Worm (Caenorhabditis elegans) whole organism, L1 larva: ENCODE measurements around the gene F54D12.8.

Experiments used
- C04F5.9 ChIP-seq: sonication (generic microtip); optimal IDR thresholded peaks from 2 replicates; lab custom pipeline; 2016; ENCODE audit warnings: missing genetic modification characterization, missing compliant biosample characterization
- C16A3.4 ChIP-seq: fragments of 150-350 bp; optimal IDR thresholded peaks from 2 replicates; lab custom pipeline; 2014; ENCODE audit warnings: missing biosample characterization, missing genetic modification characterization
- blmp-1 ChIP-seq: fragments of 150-350 bp; optimal IDR thresholded peaks from 2 replicates; lab custom pipeline; 2014; ENCODE audit warnings: missing biosample characterization, missing genetic modification characterization
- ceh-63 ChIP-seq: fragments of 200-800 bp; sonication (Bioruptor generic); optimal IDR thresholded peaks from 2 replicates; lab custom pipeline; 2018; ENCODE audit warnings: mild to moderate bottlenecking, missing genetic modification characterization, missing compliant biosample characterization
- ceh-8 ChIP-seq: fragments of 200-800 bp; sonication (Bioruptor generic); optimal IDR thresholded peaks from 2 replicates; lab custom pipeline; 2018; ENCODE audit warnings: mild to moderate bottlenecking, missing genetic modification characterization, moderate library complexity, missing compliant biosample characterization
- ceh-82 ChIP-seq, 3 experiments: fragments of 150-350 bp in 1 of 3; sonication (generic microtip) in 2 of 3; optimal IDR thresholded peaks; 2 replicates each; lab custom pipeline; 2014 to 2017; ENCODE audit warnings: missing biosample characterization in 3 of 3, missing genetic modification characterization in 3 of 3
- dpl-1 ChIP-seq, 3 experiments: fragments of 150-350 bp in 2 of 3; sonication (generic microtip) in 1 of 3; optimal IDR thresholded peaks; 2 replicates each; lab custom pipeline; 2014 to 2017; ENCODE audit warnings: missing biosample characterization in 3 of 3, missing genetic modification characterization in 3 of 3, missing genetic modification reagents in 3 of 3
- dsc-1 ChIP-seq: sonication (generic microtip); optimal IDR thresholded peaks from 2 replicates; lab custom pipeline; 2016; ENCODE audit warnings: mild to moderate bottlenecking, missing genetic modification characterization, missing compliant biosample characterization
- efl-1 ChIP-seq, 4 experiments: fragments of 150-350 bp; optimal IDR thresholded peaks in 3 of 4; peaks in 1 of 4; 1 replicate in 1 of 4; 2 replicates in 3 of 4; lab custom pipeline; 2014; ENCODE audit warnings: missing biosample characterization in 2 of 4, missing genetic modification characterization in 2 of 4, missing genetic modification reagents in 2 of 4
- efl-3 ChIP-seq: fragments of 200-800 bp; sonication (Bioruptor generic); optimal IDR thresholded peaks from 2 replicates; lab custom pipeline; 2018; ENCODE audit warnings: mild to moderate bottlenecking, missing genetic modification characterization, missing compliant biosample characterization
- egl-13 ChIP-seq: sonication (generic microtip); optimal IDR thresholded peaks from 2 replicates; lab custom pipeline; 2016; ENCODE audit warnings: missing genotype, missing genetic modification reagents, missing genetic modification characterization, missing compliant biosample characterization
- elt-2 ChIP-seq: sonication (generic microtip); optimal IDR thresholded peaks from 2 replicates; lab custom pipeline; 2016; ENCODE audit warnings: missing genetic modification characterization, mild to moderate bottlenecking, inconsistent platforms, missing compliant biosample characterization, missing genetic modification reagents
- elt-3 ChIP-seq, 6 experiments: fragments of 150-350 bp in 1 of 6; sonication (generic microtip); optimal IDR thresholded peaks; 2 replicates each; lab custom pipeline; 2017 to 2018; ENCODE audit warnings: missing biosample characterization in 6 of 6, missing genetic modification characterization in 6 of 6, inconsistent platforms in 1 of 6
- fkh-10 ChIP-seq: sonication (generic microtip); optimal IDR thresholded peaks from 2 replicates; lab custom pipeline; 2017; ENCODE audit warnings: missing biosample characterization, missing genetic modification reagents, missing genetic modification characterization
- fkh-4 ChIP-seq: sonication (generic microtip); optimal IDR thresholded peaks from 2 replicates; lab custom pipeline; 2016; ENCODE audit warnings: missing compliant biosample characterization, missing genetic modification characterization, borderline replicate concordance
- fkh-8 ChIP-seq: sonication (generic microtip); optimal IDR thresholded peaks from 2 replicates; lab custom pipeline; 2016; ENCODE audit warnings: mild to moderate bottlenecking, missing genetic modification characterization, missing compliant biosample characterization
- fos-1 ChIP-seq: fragments of 150-350 bp; optimal IDR thresholded peaks from 2 replicates; lab custom pipeline; 2014; ENCODE audit warnings: missing biosample characterization, missing genetic modification characterization
- grh-1 ChIP-seq: fragments of 200-800 bp; sonication (Bioruptor generic); IDR thresholded peaks from 2 replicates; pipeline ENCODE4 v1.3.6; 2022; ENCODE audit warnings: missing genetic modification reagents, missing genetic modification characterization, missing compliant biosample characterization
- isw-1 ChIP-seq: fragments of 200-800 bp; sonication (Bioruptor generic); IDR thresholded peaks from 2 replicates; pipeline ENCODE4 v1.3.6; 2022; ENCODE audit warnings: missing genetic modification characterization, missing compliant biosample characterization
- lin-13 ChIP-seq: fragments of 150-350 bp; optimal IDR thresholded peaks from 2 replicates; lab custom pipeline; 2014; ENCODE audit warnings: missing biosample characterization, missing genetic modification reagents, missing genetic modification characterization
- lin-15B ChIP-seq: fragments of 150-350 bp; sonication (generic microtip); optimal IDR thresholded peaks from 3 replicates; lab custom pipeline; 2014; ENCODE audit warnings: missing biosample characterization, missing genetic modification characterization
- lin-35 ChIP-seq, 2 experiments: fragments of 150-350 bp; optimal IDR thresholded peaks; 2 replicates each; lab custom pipeline; 2014; ENCODE audit warnings: missing biosample characterization in 2 of 2, missing genetic modification characterization in 2 of 2, missing genetic modification reagents in 2 of 2
- lin-39 ChIP-seq: fragments of 150-350 bp; optimal IDR thresholded peaks from 2 replicates; lab custom pipeline; 2014; ENCODE audit warnings: missing biosample characterization, missing genetic modification reagents, missing genetic modification characterization
- mdl-1 ChIP-seq, 2 experiments: fragments of 150-350 bp; optimal IDR thresholded peaks; 2 replicates each; lab custom pipeline; 2014 to 2017; ENCODE audit warnings: missing biosample characterization in 2 of 2, missing genetic modification characterization in 2 of 2, inconsistent platforms in 1 of 2
- mep-1 ChIP-seq: fragments of 150-350 bp; optimal IDR thresholded peaks from 2 replicates; lab custom pipeline; 2014; ENCODE audit warnings: missing biosample characterization, missing genetic modification characterization
- nhr-11 ChIP-seq: fragments of 150-350 bp; optimal IDR thresholded peaks from 2 replicates; lab custom pipeline; 2014; ENCODE audit warnings: missing biosample characterization, missing genetic modification characterization
- nhr-12 ChIP-seq: sonication (generic microtip); optimal IDR thresholded peaks from 2 replicates; lab custom pipeline; 2017; ENCODE audit warnings: missing biosample characterization, missing genetic modification characterization
- nhr-19 ChIP-seq: fragments of 200-800 bp; sonication (Bioruptor generic); conservative IDR thresholded peaks from 2 replicates; pipeline ENCODE4 v1.3.6; 2022; ENCODE audit warnings: missing genetic modification characterization, missing compliant biosample characterization
- nhr-20 ChIP-seq: sonication (generic microtip); optimal IDR thresholded peaks from 2 replicates; lab custom pipeline; 2016; ENCODE audit warnings: mild to moderate bottlenecking, missing genetic modification characterization, missing compliant biosample characterization
- nhr-47 ChIP-seq: sonication (generic microtip); optimal IDR thresholded peaks from 2 replicates; lab custom pipeline; 2016; ENCODE audit warnings: mild to moderate bottlenecking, missing genetic modification characterization, moderate library complexity, missing compliant biosample characterization
- nhr-71 ChIP-seq: sonication (generic microtip); optimal IDR thresholded peaks from 2 replicates; lab custom pipeline; 2016; ENCODE audit warnings: mild to moderate bottlenecking, missing genetic modification characterization, moderate library complexity, missing compliant biosample characterization
- nhr-77 ChIP-seq: fragments of 150-350 bp; optimal IDR thresholded peaks from 2 replicates; lab custom pipeline; 2014; ENCODE audit warnings: missing biosample characterization, missing genetic modification characterization
- nhr-85 ChIP-seq: sonication (generic microtip); peaks from one replicate; lab custom pipeline; 2016; ENCODE audit warnings: missing genetic modification characterization, inconsistent platforms, missing compliant biosample characterization
- nhr-90 ChIP-seq: sonication (generic microtip); optimal IDR thresholded peaks from 2 replicates; lab custom pipeline; 2016; ENCODE audit warnings: mild to moderate bottlenecking, missing genetic modification characterization, missing compliant biosample characterization; ENCODE audit not compliant: poor library complexity
- pag-3 ChIP-seq: sonication (generic microtip); optimal IDR thresholded peaks from 2 replicates; lab custom pipeline; 2017; ENCODE audit warnings: missing genetic modification characterization, mild to moderate bottlenecking, missing compliant biosample characterization, antibody characterized with exemption, borderline replicate concordance; ENCODE audit not compliant: insufficient read depth
- pax-3 ChIP-seq: fragments of 200-800 bp; sonication (Bioruptor generic); optimal IDR thresholded peaks from 2 replicates; lab custom pipeline; 2018; ENCODE audit warnings: mild to moderate bottlenecking, missing genetic modification characterization, moderate library complexity, missing compliant biosample characterization
- rnt-1 ChIP-seq: sonication (generic microtip); optimal IDR thresholded peaks from 2 replicates; lab custom pipeline; 2016; ENCODE audit warnings: mild to moderate bottlenecking, missing genetic modification characterization, moderate library complexity, missing compliant biosample characterization
- skn-1 ChIP-seq: fragments of 150-350 bp; optimal IDR thresholded peaks from 2 replicates; lab custom pipeline; 2014; ENCODE audit warnings: missing biosample characterization, missing genetic modification characterization
- sox-4 ChIP-seq: sonication (generic microtip); optimal IDR thresholded peaks from 2 replicates; lab custom pipeline; 2016; ENCODE audit warnings: missing genetic modification characterization, missing compliant biosample characterization
- sptf-1 ChIP-seq: fragments of 150-350 bp; optimal IDR thresholded peaks from 2 replicates; lab custom pipeline; 2014; ENCODE audit warnings: missing biosample characterization, missing genetic modification characterization
- sup-37 ChIP-seq: fragments of 200-800 bp; sonication (Bioruptor generic); optimal IDR thresholded peaks from 2 replicates; lab custom pipeline; 2018; ENCODE audit warnings: mild to moderate bottlenecking, missing genetic modification characterization, missing compliant biosample characterization
- swsn-7 ChIP-seq: sonication (generic microtip); optimal IDR thresholded peaks from 2 replicates; lab custom pipeline; 2016; ENCODE audit warnings: missing genetic modification characterization, missing compliant biosample characterization
- tbx-2 ChIP-seq: sonication (generic microtip); optimal IDR thresholded peaks from 2 replicates; lab custom pipeline; 2016; ENCODE audit warnings: missing genetic modification characterization, missing compliant biosample characterization
- unc-130 ChIP-seq: fragments of 150-350 bp; optimal IDR thresholded peaks from 2 replicates; lab custom pipeline; 2017; ENCODE audit warnings: missing biosample characterization, missing genetic modification characterization, inconsistent platforms
- unc-86 ChIP-seq: sonication (generic microtip); optimal IDR thresholded peaks from 2 replicates; lab custom pipeline; 2016; ENCODE audit warnings: missing genetic modification characterization, missing compliant biosample characterization
- xbp-1 ChIP-seq: sonication (generic microtip); optimal IDR thresholded peaks from 2 replicates; lab custom pipeline; 2016; ENCODE audit warnings: missing genetic modification characterization, missing compliant biosample characterization
- zag-1 ChIP-seq: fragments of 150-350 bp; optimal IDR thresholded peaks from 2 replicates; lab custom pipeline; 2014; ENCODE audit warnings: missing biosample characterization, missing genetic modification characterization
- ztf-11 ChIP-seq, 2 experiments: sonication (generic microtip); optimal IDR thresholded peaks; 2 replicates each; lab custom pipeline; 2016 to 2017; ENCODE audit warnings: missing genetic modification characterization in 2 of 2, missing biosample characterization in 1 of 2, missing compliant biosample characterization in 1 of 2

The F54D12.8 gene

ce11 chrII:1403056-1403455 is 5.2 kb upstream of the F54D12.8 start, which contains the start of the genes Y51H7C.41 and cogc-4:
Gene Y51H7C.41, plus strand, starts transcription at chrII:1403321.
Gene cogc-4, plus strand, starts transcription at chrII:1403441.
- no peak for TF ChIP-seq C16A3.4 (tag; lab: Kevin White, UChicago)
- no peak for TF ChIP-seq mep-1 (tag; lab: Kevin White, UChicago)
- no peak for TF ChIP-seq fkh-4 (tag; lab: Kevin White, UChicago)
- TF ChIP-seq efl-1 (optimal IDR thresholded peaks at IDR 0.05; lab: Kevin White, UChicago) = no peak
- TF ChIP-seq efl-1 (GFP tag; optimal IDR thresholded peaks at IDR 0.05 in 1 of 2; lab: Kevin White, UChicago) = peak in 1 of 2 experiments; percentile 90
- no peak for TF ChIP-seq fkh-10 (GFP tag; lab: Kevin White, UChicago)
- TF ChIP-seq dpl-1 (GFP tag; optimal IDR thresholded peaks at IDR 0.05; lab: Kevin White, UChicago) = peak in 1 of 3 experiments; percentile 19

ce11 chrII:1402167-1402619 is 4.4 kb upstream of the F54D12.8 start, which contains the start of gene Y51H7C.7:
Gene Y51H7C.7, plus strand, starts transcription at chrII:1402569.
- TF ChIP-seq ceh-63 (GFP tag; lab: Kevin White, UChicago) (no peak), nhr-47 (tag; lab: Kevin White, UChicago) (peak; percentile 85), nhr-85 (tag; lab: Kevin White, UChicago) (no peak), nhr-19 (GFP tag; lab: Robert Waterston, UW) (peak; percentile 65), zag-1 (tag; lab: Kevin White, UChicago) (no peak), swsn-7 (tag; lab: Kevin White, UChicago) (peak; percentile 71), fkh-4 (tag; lab: Kevin White, UChicago) (peak; percentile 7), sup-37 (GFP tag; lab: Kevin White, UChicago) (no peak), C16A3.4 (tag; lab: Kevin White, UChicago) (peak; percentile 27), blmp-1 (tag; lab: Kevin White, UChicago) (no peak), lin-39 (tag; lab: Kevin White, UChicago) (peak; percentile 76), pag-3 (tag; lab: Kevin White, UChicago) (no peak), nhr-12 (no peak), isw-1 (GFP tag; lab: Robert Waterston, UW) (peak; percentile 56), dsc-1 (peak; percentile 76), lin-15B (peak; percentile 45), unc-130 (peak; percentile 58), lin-35 (GFP tag; optimal IDR thresholded peaks at IDR 0.05; lab: Kevin White, UChicago) (peak; percentile 37 to 66), xbp-1 (peak; percentile 69), pax-3 (no peak), fkh-10 (GFP tag; lab: Kevin White, UChicago) (no peak), fkh-8 (tag; lab: Kevin White, UChicago) (peak; percentile 24), nhr-20 (peak; percentile 68), egl-13 (tag; lab: Kevin White, UChicago) (peak; percentile 48), unc-86 (peak; percentile 66), rnt-1 (peak; percentile 73), ceh-82 (tag; optimal IDR thresholded peaks at IDR 0.05; lab: Kevin White, UChicago) (peak; percentile 72 to 90 (median 72)), mdl-1 (tag; optimal IDR thresholded peaks at IDR 0.05; lab: Kevin White, UChicago) (peak in 1 of 2 experiments; percentile 31), nhr-11 (peak; percentile 10), skn-1 (tag; lab: Kevin White, UChicago) (peak; percentile 61), lin-13 (GFP tag; lab: Kevin White, UChicago) (peak; percentile 12), sptf-1 (tag; lab: Kevin White, UChicago) (no peak), nhr-90 (tag; lab: Kevin White, UChicago) (peak; percentile 74), grh-1 (GFP tag; lab: Robert Waterston, UW) (peak; percentile 54), elt-2 (tag; lab: Kevin White, UChicago) (peak; percentile 25), elt-3 (tag; optimal IDR thresholded peaks at IDR 0.05; lab: Kevin White, UChicago) (peak in 2 of 6 experiments; percentile 16 to 49), sox-4 (peak; percentile 10), ceh-8 (GFP tag; lab: Kevin White, UChicago) (no peak), fos-1 (peak; percentile 22), dpl-1 (GFP tag; optimal IDR thresholded peaks at IDR 0.05; lab: Kevin White, UChicago) (peak; percentile 56 to 76 (median 74)), nhr-77 (tag; lab: Kevin White, UChicago) (no peak), C04F5.9 (peak; percentile 19), tbx-2 (tag; lab: Kevin White, UChicago) (peak; percentile 74), nhr-71 (tag; lab: Kevin White, UChicago) (no peak), efl-3 (no peak), ztf-11 (tag; optimal IDR thresholded peaks at IDR 0.05; lab: Kevin White, UChicago) (peak in 1 of 2 experiments; percentile 57)
